Fruit fly (Drosophila melanogaster): ENCODE data around the gene ppk21.

Gene ppk21

dm6 chr3R:29682152-29682600, 17.6 kb downstream of the ppk21 start, which contains the start of the genes CG7582 and Gycalpha99B (continued):
- TF ChIP-seq gro (GFP tag; optimal IDR thresholded peaks at IDR 0.05) (no peak), CG17328 (GFP tag; IDR thresholded peaks at IDR 0.05) (no peak), Myb (GFP tag; optimal IDR thresholded peaks at IDR 0.05) (no peak), CTCF (GFP tag; optimal IDR thresholded peaks at IDR 0.05) (peak; percentile 64), Ssrp (tag; optimal IDR thresholded peaks at IDR 0.05) (no peak), CG15011 (GFP tag; optimal IDR thresholded peaks at IDR 0.05) (no peak), ind (GFP tag; optimal IDR thresholded peaks at IDR 0.05) (no peak), bbx (GFP tag; IDR thresholded peaks at IDR 0.05; ENCODE audit: partially characterized antibody) (no peak), Doc2 (GFP tag; IDR thresholded peaks at IDR 0.05) (no peak), CG2875 (GFP tag; optimal IDR thresholded peaks at IDR 0.05) (no peak), cad (GFP tag; optimal IDR thresholded peaks at IDR 0.05) (no peak), H15 (GFP tag; IDR thresholded peaks at IDR 0.05) (no peak), p53 (GFP tag; optimal IDR thresholded peaks at IDR 0.05) (no peak), CG8765 (GFP tag; IDR thresholded peaks at IDR 0.05) (no peak), rib (GFP tag; IDR thresholded peaks at IDR 0.05) (no peak), Lpt (GFP tag; optimal IDR thresholded peaks at IDR 0.05) (no peak), D (optimal IDR thresholded peaks at IDR 0.05) (no peak), D (GFP tag; optimal IDR thresholded peaks at IDR 0.05) (no peak), CG31441 (GFP tag; IDR thresholded peaks at IDR 0.05) (no peak), luna (GFP tag; optimal IDR thresholded peaks at IDR 0.05) (no peak), jing (GFP tag; optimal IDR thresholded peaks at IDR 0.05) (no peak), crc (GFP tag; optimal IDR thresholded peaks at IDR 0.05) (no peak)

- TF ChIP-seq sug (tag; optimal IDR thresholded peaks at IDR 0.05) (peak; percentile 20), CG10209 (GFP tag; optimal IDR thresholded peaks at IDR 0.05) (no peak), CG17328 (GFP tag; IDR thresholded peaks at IDR 0.05) (no peak), H15 (GFP tag; IDR thresholded peaks at IDR 0.05) (no peak), chinmo (GFP tag; IDR thresholded peaks at IDR 0.05; ENCODE audit: partially characterized antibody) (0 out of 4 replicates have a peak, but pooled peaks have one; percentile 60), CG12391 (tag; optimal IDR thresholded peaks at IDR 0.05) (no peak), CG7786 (GFP tag; optimal IDR thresholded peaks at IDR 0.05) (no peak), Trl (optimal IDR thresholded peaks at IDR 0.05) (no peak), Trl (GFP tag; optimal IDR thresholded peaks at IDR 0.05) (no peak), sens (GFP tag) (no peak), CG6813 (GFP tag; optimal IDR thresholded peaks at IDR 0.05) (no peak), Dp (GFP tag; optimal IDR thresholded peaks at IDR 0.05) (no peak), Dll (GFP tag; IDR thresholded peaks at IDR 0.05; ENCODE audit: partially characterized antibody) (no peak), CG9932 (GFP tag; IDR thresholded peaks at IDR 0.05) (no peak), Sin3A (optimal IDR thresholded peaks at IDR 0.05) (no peak), CG18599 (GFP tag; optimal IDR thresholded peaks at IDR 0.05) (no peak), h (optimal IDR thresholded peaks at IDR 0.05) (no peak), CG12299 (tag; optimal IDR thresholded peaks at IDR 0.05) (no peak), klu (GFP tag; IDR thresholded peaks at IDR 0.05) (no peak), peb (GFP tag; IDR thresholded peaks at IDR 0.05) (no peak), lilli (GFP tag; optimal IDR thresholded peaks at IDR 0.05) (no peak), CG15514 (GFP tag; optimal IDR thresholded peaks at IDR 0.05) (no peak), Deaf1 (tag; optimal IDR thresholded peaks at IDR 0.05) (no peak), sna (GFP tag; IDR thresholded peaks at IDR 0.05; ENCODE audit: partially characterized antibody) (no peak), dysf (GFP tag; IDR thresholded peaks at IDR 0.05) (0 out of 3 replicates have a peak, but pooled peaks have one; percentile 7), CG32767 (GFP tag; IDR thresholded peaks at IDR 0.05) (no peak), Sox102F (GFP tag; optimal IDR thresholded peaks at IDR 0.05) (no peak), mld (GFP tag; IDR thresholded peaks at IDR 0.05; ENCODE audit: partially characterized antibody) (no peak), croc (GFP tag; conservative IDR thresholded peaks at IDR 0.05) (no peak), Eip74EF (GFP tag; optimal IDR thresholded peaks at IDR 0.05) (peak in 1 of 2 experiments; percentile 6), cad (GFP tag; optimal IDR thresholded peaks at IDR 0.05) (no peak), CG34376 (GFP tag; optimal IDR thresholded peaks at IDR 0.05) (peak; percentile 59), danr (GFP tag; IDR thresholded peaks at IDR 0.05) (no peak)
Observed at dm6 chr3R:29686698-29687097, 22.1 kb downstream of the ppk21 start.

Data from whole organism, embryonic.